Fruit fly (Drosophila melanogaster) whole organism: ENCODE measurements around the gene mtd.

ENCODE experiments used
- CG8478 ChIP-seq: fragments of >200 bp; optimal IDR thresholded peaks from 2 replicates; lab custom pipeline; 2018; ENCODE audit warnings: inconsistent platforms
- Dll ChIP-seq: fragments of >200 bp; optimal IDR thresholded peaks from 2 replicates; lab custom pipeline; 2017
- EcR ChIP-seq, 2 experiments: fragments of >200 bp; optimal IDR thresholded peaks; 2 replicates each; lab custom pipeline; 2017; ENCODE audit warnings: missing biosample characterization in 2 of 2, missing genetic modification characterization in 2 of 2, missing genetic modification reagents in 2 of 2
- pan ChIP-seq: fragments of >200 bp; optimal IDR thresholded peaks from 2 replicates; lab custom pipeline; 2017
- psq ChIP-seq: fragments of >200 bp; optimal IDR thresholded peaks from 2 replicates; lab custom pipeline; 2017
- usp ChIP-seq: fragments of >200 bp; optimal IDR thresholded peaks from 2 replicates; lab custom pipeline; 2017; ENCODE audit warnings: missing biosample characterization, missing genetic modification characterization, mixed read lengths

mtd gene

dm6 chr3R:5231383-5232196, 118.7 kb downstream of the mtd start:
- TF ChIP-seq Dll (lab: Kevin White, UChicago) (no peak), CG8478 (lab: Kevin White, UChicago) (no peak), EcR (GFP tag; optimal IDR thresholded peaks at IDR 0.05; lab: Kevin White, UChicago) (no peak), pan (lab: Kevin White, UChicago) (no peak), psq (lab: Kevin White, UChicago) (no peak), usp (GFP tag; lab: Kevin White, UChicago) (no peak)

DNA sequence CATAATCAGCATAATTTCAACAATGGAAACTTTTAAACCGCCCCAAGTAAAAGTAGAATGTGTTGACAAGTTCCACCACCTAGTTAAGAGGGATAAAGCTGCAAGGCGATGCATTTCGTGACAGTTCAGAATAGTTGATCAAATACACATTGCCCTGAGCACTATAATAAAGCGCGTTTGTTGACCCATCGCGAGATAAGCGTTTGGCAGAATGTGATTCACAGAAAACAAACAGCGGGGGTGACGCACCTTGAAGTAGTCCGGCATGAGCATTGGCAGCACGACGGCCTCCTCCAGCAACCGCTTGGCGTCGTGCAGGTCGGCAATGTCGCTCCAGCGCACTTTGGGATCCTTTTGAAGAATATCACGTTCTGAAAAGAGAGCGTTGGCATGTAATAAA, 120.8 kb downstream of the mtd start:
- TF ChIP-seq usp (GFP tag; lab: Kevin White, UChicago) (no peak), CG8478 (lab: Kevin White, UChicago) (no peak), pan (lab: Kevin White, UChicago) (no peak), Dll (lab: Kevin White, UChicago) (no peak), psq (lab: Kevin White, UChicago) (no peak), EcR (GFP tag; optimal IDR thresholded peaks at IDR 0.05; lab: Kevin White, UChicago) (no peak)

- TF ChIP-seq CG8478 (lab: Kevin White, UChicago) (no peak), psq (lab: Kevin White, UChicago) (no peak), EcR (GFP tag; optimal IDR thresholded peaks at IDR 0.05; lab: Kevin White, UChicago) (no peak), Dll (lab: Kevin White, UChicago) (no peak), usp (GFP tag; lab: Kevin White, UChicago) (no peak), pan (lab: Kevin White, UChicago) (no peak)
Observed at dm6 chr3R:5226025-5226424, 124.2 kb downstream of the mtd start, which contains the start of gene Vps37B. Gene Vps37B, plus strand, starts transcription at chr3R:5226158.

DNA sequence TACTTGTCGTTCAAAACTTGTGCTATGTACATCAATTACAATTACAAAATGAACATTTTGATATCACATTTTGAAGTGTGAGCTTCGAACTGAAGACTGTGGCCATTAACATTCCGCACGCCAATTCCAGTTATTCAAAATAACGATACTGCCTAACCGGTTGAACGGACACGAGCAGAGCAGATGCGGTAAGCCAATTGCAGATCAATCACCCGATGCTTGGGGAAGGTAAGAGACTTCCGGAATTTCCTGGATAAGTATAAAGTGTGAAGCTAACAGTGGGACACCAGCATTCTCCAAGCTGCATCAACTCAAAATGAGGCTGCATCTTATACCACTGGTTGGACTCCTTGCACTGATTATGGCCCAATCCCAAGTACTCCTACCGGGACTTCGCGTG, 126.4 kb downstream of the mtd start, which contains the start of gene CG14664:
Gene CG14664 (plus strand): TSS at position 301 of the 400 bp plus-strand sequence.
- TF ChIP-seq psq (lab: Kevin White, UChicago) (no peak), pan (lab: Kevin White, UChicago) (no peak), Dll (lab: Kevin White, UChicago) (no peak), EcR (GFP tag; optimal IDR thresholded peaks at IDR 0.05; lab: Kevin White, UChicago) (no peak), usp (GFP tag; lab: Kevin White, UChicago) (no peak), CG8478 (lab: Kevin White, UChicago) (no peak)

- TF ChIP-seq psq (lab: Kevin White, UChicago): no peak
- TF ChIP-seq EcR (GFP tag; optimal IDR thresholded peaks at IDR 0.05; lab: Kevin White, UChicago): no peak
- no peak for TF ChIP-seq usp (GFP tag; lab: Kevin White, UChicago)
- no peak for TF ChIP-seq Dll (lab: Kevin White, UChicago)
- no peak for TF ChIP-seq pan (lab: Kevin White, UChicago)
- no peak for TF ChIP-seq CG8478 (lab: Kevin White, UChicago)
Observed at dm6 chr3R:5223135-5223534, 127.1 kb downstream of the mtd start, which contains the start of gene CG2604. Gene CG2604, minus strand, starts transcription at chr3R:5223365.
